Worm (Caenorhabditis elegans) whole organism, L1 larva: Measurements from ENCODE around the gene prdx-6.

ENCODE experiments used
- C16A3.4 ChIP-seq: fragments of 150-350 bp; optimal IDR thresholded peaks from 2 replicates; lab custom pipeline; 2014; ENCODE audit warnings: missing biosample characterization, missing genetic modification characterization
- C34B4.2 ChIP-seq: sonication (generic microtip); optimal IDR thresholded peaks from 2 replicates; lab custom pipeline; 2017; ENCODE audit warnings: mild to moderate bottlenecking, missing genetic modification characterization, missing compliant biosample characterization
- F16B12.6 ChIP-seq: fragments of 150-350 bp; optimal IDR thresholded peaks from 2 replicates; lab custom pipeline; 2014; ENCODE audit warnings: missing biosample characterization, missing genetic modification characterization
- Y116A8C.19 ChIP-seq: sonication (generic microtip); optimal IDR thresholded peaks from 2 replicates; lab custom pipeline; 2016; ENCODE audit warnings: missing compliant biosample characterization, missing genetic modification characterization, borderline replicate concordance
- ama-1 ChIP-seq: fragments of 150-350 bp; optimal IDR thresholded peaks from 2 replicates; lab custom pipeline; 2014
- blmp-1 ChIP-seq: fragments of 150-350 bp; optimal IDR thresholded peaks from 2 replicates; lab custom pipeline; 2014; ENCODE audit warnings: missing biosample characterization, missing genetic modification characterization
- ceh-63 ChIP-seq: fragments of 200-800 bp; sonication (Bioruptor generic); optimal IDR thresholded peaks from 2 replicates; lab custom pipeline; 2018; ENCODE audit warnings: mild to moderate bottlenecking, missing genetic modification characterization, missing compliant biosample characterization
- ceh-82 ChIP-seq, 3 experiments: fragments of 150-350 bp in 1 of 3; sonication (generic microtip) in 2 of 3; optimal IDR thresholded peaks; 2 replicates each; lab custom pipeline; 2014 to 2017; ENCODE audit warnings: missing biosample characterization in 3 of 3, missing genetic modification characterization in 3 of 3
- ceh-90 ChIP-seq: sonication (generic microtip); optimal IDR thresholded peaks from 2 replicates; lab custom pipeline; 2016; ENCODE audit warnings: missing genetic modification characterization, missing compliant biosample characterization
- ces-1 ChIP-seq: fragments of 150-350 bp; optimal IDR thresholded peaks from 2 replicates; lab custom pipeline; 2014; ENCODE audit warnings: missing biosample characterization, missing genetic modification reagents, missing genetic modification characterization
- dsc-1 ChIP-seq: sonication (generic microtip); optimal IDR thresholded peaks from 2 replicates; lab custom pipeline; 2016; ENCODE audit warnings: mild to moderate bottlenecking, missing genetic modification characterization, missing compliant biosample characterization
- efl-1 ChIP-seq, 4 experiments: fragments of 150-350 bp; optimal IDR thresholded peaks in 3 of 4; peaks in 1 of 4; 1 replicate in 1 of 4; 2 replicates in 3 of 4; lab custom pipeline; 2014; ENCODE audit warnings: missing biosample characterization in 2 of 4, missing genetic modification characterization in 2 of 4, missing genetic modification reagents in 2 of 4
- egl-13 ChIP-seq: sonication (generic microtip); optimal IDR thresholded peaks from 2 replicates; lab custom pipeline; 2016; ENCODE audit warnings: missing genotype, missing genetic modification reagents, missing genetic modification characterization, missing compliant biosample characterization
- elt-2 ChIP-seq: sonication (generic microtip); optimal IDR thresholded peaks from 2 replicates; lab custom pipeline; 2016; ENCODE audit warnings: missing genetic modification characterization, mild to moderate bottlenecking, inconsistent platforms, missing compliant biosample characterization, missing genetic modification reagents
- elt-3 ChIP-seq, 6 experiments: fragments of 150-350 bp in 1 of 6; sonication (generic microtip); optimal IDR thresholded peaks; 2 replicates each; lab custom pipeline; 2017 to 2018; ENCODE audit warnings: missing biosample characterization in 6 of 6, missing genetic modification characterization in 6 of 6, inconsistent platforms in 1 of 6
- fkh-10 ChIP-seq: sonication (generic microtip); optimal IDR thresholded peaks from 2 replicates; lab custom pipeline; 2017; ENCODE audit warnings: missing biosample characterization, missing genetic modification reagents, missing genetic modification characterization
- fkh-4 ChIP-seq: sonication (generic microtip); optimal IDR thresholded peaks from 2 replicates; lab custom pipeline; 2016; ENCODE audit warnings: missing compliant biosample characterization, missing genetic modification characterization, borderline replicate concordance
- hlh-4 ChIP-seq: sonication (generic microtip); optimal IDR thresholded peaks from 2 replicates; lab custom pipeline; 2016; ENCODE audit warnings: mild to moderate bottlenecking, missing genetic modification characterization, missing compliant biosample characterization
- hpl-2 ChIP-seq: fragments of 150-350 bp; optimal IDR thresholded peaks from 2 replicates; lab custom pipeline; 2014; ENCODE audit warnings: missing biosample characterization, missing genetic modification reagents, missing genetic modification characterization
- lin-13 ChIP-seq: fragments of 150-350 bp; optimal IDR thresholded peaks from 2 replicates; lab custom pipeline; 2014; ENCODE audit warnings: missing biosample characterization, missing genetic modification reagents, missing genetic modification characterization
- lin-14 ChIP-seq: fragments of 200-800 bp; sonication (Bioruptor generic); optimal IDR thresholded peaks from 2 replicates; lab custom pipeline; 2018; ENCODE audit warnings: mild to moderate bottlenecking, missing genetic modification characterization, moderate library complexity, missing compliant biosample characterization
- lin-35 ChIP-seq, 2 experiments: fragments of 150-350 bp; optimal IDR thresholded peaks; 2 replicates each; lab custom pipeline; 2014; ENCODE audit warnings: missing biosample characterization in 2 of 2, missing genetic modification characterization in 2 of 2, missing genetic modification reagents in 2 of 2
- lin-39 ChIP-seq: fragments of 150-350 bp; optimal IDR thresholded peaks from 2 replicates; lab custom pipeline; 2014; ENCODE audit warnings: missing biosample characterization, missing genetic modification reagents, missing genetic modification characterization
- mep-1 ChIP-seq: fragments of 150-350 bp; optimal IDR thresholded peaks from 2 replicates; lab custom pipeline; 2014; ENCODE audit warnings: missing biosample characterization, missing genetic modification characterization
- nhr-12 ChIP-seq: sonication (generic microtip); optimal IDR thresholded peaks from 2 replicates; lab custom pipeline; 2017; ENCODE audit warnings: missing biosample characterization, missing genetic modification characterization
- nhr-28 ChIP-seq: fragments of 150-350 bp; optimal IDR thresholded peaks from 2 replicates; lab custom pipeline; 2014; ENCODE audit warnings: missing biosample characterization, missing genetic modification characterization
- nhr-47 ChIP-seq: sonication (generic microtip); optimal IDR thresholded peaks from 2 replicates; lab custom pipeline; 2016; ENCODE audit warnings: mild to moderate bottlenecking, missing genetic modification characterization, moderate library complexity, missing compliant biosample characterization
- nhr-77 ChIP-seq: fragments of 150-350 bp; optimal IDR thresholded peaks from 2 replicates; lab custom pipeline; 2014; ENCODE audit warnings: missing biosample characterization, missing genetic modification characterization
- nhr-84 ChIP-seq: sonication (generic microtip); optimal IDR thresholded peaks from 2 replicates; lab custom pipeline; 2017; ENCODE audit warnings: missing biosample characterization, missing genetic modification characterization
- nhr-90 ChIP-seq: sonication (generic microtip); optimal IDR thresholded peaks from 2 replicates; lab custom pipeline; 2016; ENCODE audit warnings: mild to moderate bottlenecking, missing genetic modification characterization, missing compliant biosample characterization; ENCODE audit not compliant: poor library complexity
- sptf-1 ChIP-seq: fragments of 150-350 bp; optimal IDR thresholded peaks from 2 replicates; lab custom pipeline; 2014; ENCODE audit warnings: missing biosample characterization, missing genetic modification characterization
- sup-37 ChIP-seq: fragments of 200-800 bp; sonication (Bioruptor generic); optimal IDR thresholded peaks from 2 replicates; lab custom pipeline; 2018; ENCODE audit warnings: mild to moderate bottlenecking, missing genetic modification characterization, missing compliant biosample characterization
- tlp-1 ChIP-seq: fragments of 150-350 bp; optimal IDR thresholded peaks from 2 replicates; lab custom pipeline; 2014; ENCODE audit warnings: missing biosample characterization, missing genetic modification characterization
- unc-130 ChIP-seq: fragments of 150-350 bp; optimal IDR thresholded peaks from 2 replicates; lab custom pipeline; 2017; ENCODE audit warnings: missing biosample characterization, missing genetic modification characterization, inconsistent platforms
- unc-62 ChIP-seq: fragments of 150-350 bp; optimal IDR thresholded peaks from 2 replicates; lab custom pipeline; 2014; ENCODE audit warnings: missing biosample characterization, missing genetic modification reagents, missing genetic modification characterization
- unc-98 ChIP-seq: fragments of 200-800 bp; sonication (Bioruptor generic); IDR thresholded peaks from 2 replicates; pipeline ENCODE4 v1.3.6; 2022; ENCODE audit warnings: missing genetic modification characterization, missing compliant biosample characterization
- zip-4 ChIP-seq: fragments of 200-800 bp; sonication (Bioruptor generic); optimal IDR thresholded peaks from 2 replicates; lab custom pipeline; 2018; ENCODE audit warnings: mild to moderate bottlenecking, missing genetic modification characterization, moderate library complexity, missing compliant biosample characterization
- ztf-11 ChIP-seq, 2 experiments: sonication (generic microtip); optimal IDR thresholded peaks; 2 replicates each; lab custom pipeline; 2016 to 2017; ENCODE audit warnings: missing genetic modification characterization in 2 of 2, missing biosample characterization in 1 of 2, missing compliant biosample characterization in 1 of 2
- ztf-4 ChIP-seq: fragments of 150-350 bp; optimal IDR thresholded peaks from 2 replicates; lab custom pipeline; 2014; ENCODE audit warnings: missing biosample characterization, missing genetic modification characterization

Gene prdx-6

ce11 chrIV:192046-192445 is 26.3 kb upstream of the prdx-6 start, which contains the start of gene Y38C1AA.12 (continued):
- TF ChIP-seq efl-1 (optimal IDR thresholded peaks at IDR 0.05; lab: Kevin White, UChicago) (peak; percentile 77 to 78), efl-1 (GFP tag; optimal IDR thresholded peaks at IDR 0.05 in 1 of 2; lab: Kevin White, UChicago) (peak; percentile 77 to 97), egl-13 (tag; lab: Kevin White, UChicago) (peak; percentile 95), fkh-4 (peak; percentile 96), fkh-10 (peak; percentile 44), nhr-47 (tag; lab: Kevin White, UChicago) (peak; percentile 94), hlh-4 (tag; lab: Kevin White, UChicago) (peak; percentile 77), ama-1 (lab: Kevin White, UChicago) (no peak), ztf-11 (tag; optimal IDR thresholded peaks at IDR 0.05; lab: Kevin White, UChicago) (peak in 1 of 2 experiments; percentile 97), C34B4.2 (tag; lab: Kevin White, UChicago) (no peak), ceh-63 (GFP tag; lab: Kevin White, UChicago) (no peak), blmp-1 (tag; lab: Kevin White, UChicago) (peak; percentile 50)

ce11 chrIV:194442-194841 is 23.9 kb upstream of the prdx-6 start, which contains the start of gene csn-3:
TSS of gene csn-3 (plus strand) at chrIV:194742.
- TF ChIP-seq nhr-47 (tag; lab: Kevin White, UChicago): no peak
- no peak for TF ChIP-seq fkh-10
- TF ChIP-seq ces-1 (GFP tag; lab: Kevin White, UChicago): no peak
- TF ChIP-seq ztf-4: no peak
- TF ChIP-seq Y116A8C.19 (tag; lab: Kevin White, UChicago): no peak
- TF ChIP-seq dsc-1 (tag; lab: Kevin White, UChicago): no peak
- TF ChIP-seq C34B4.2 (tag; lab: Kevin White, UChicago): no peak
- no peak for TF ChIP-seq zip-4 (GFP tag; lab: Kevin White, UChicago)
- no peak for TF ChIP-seq unc-130
- TF ChIP-seq lin-39 (tag; lab: Kevin White, UChicago): no peak
- no peak for TF ChIP-seq hpl-2 (GFP tag; lab: Kevin White, UChicago)
- TF ChIP-seq F16B12.6: no peak
- TF ChIP-seq unc-98 (GFP tag; lab: Robert Waterston, UW): no peak
- TF ChIP-seq nhr-12: no peak
- TF ChIP-seq lin-13 (GFP tag; lab: Kevin White, UChicago): no peak
- no peak for TF ChIP-seq nhr-84
- TF ChIP-seq elt-2 (tag; lab: Kevin White, UChicago): no peak
- TF ChIP-seq ceh-90 (tag; lab: Kevin White, UChicago): no peak
- TF ChIP-seq, all 84 proteins: peak for 0

- TF ChIP-seq unc-62 (GFP tag; lab: Kevin White, UChicago) (no peak), sptf-1 (tag; lab: Kevin White, UChicago) (no peak), ceh-90 (tag; lab: Kevin White, UChicago) (no peak), nhr-28 (no peak), efl-1 (optimal IDR thresholded peaks at IDR 0.05; lab: Kevin White, UChicago) (no peak), efl-1 (GFP tag; optimal IDR thresholded peaks at IDR 0.05 in 1 of 2; lab: Kevin White, UChicago) (no peak), C34B4.2 (tag; lab: Kevin White, UChicago) (no peak), sup-37 (no peak), lin-14 (GFP tag; lab: Kevin White, UChicago) (no peak), elt-3 (tag; optimal IDR thresholded peaks at IDR 0.05; lab: Kevin White, UChicago) (no peak), mep-1 (tag; lab: Kevin White, UChicago) (no peak), lin-35 (GFP tag; optimal IDR thresholded peaks at IDR 0.05; lab: Kevin White, UChicago) (no peak), nhr-90 (no peak), ceh-82 (tag; optimal IDR thresholded peaks at IDR 0.05; lab: Kevin White, UChicago) (no peak), tlp-1 (no peak), C16A3.4 (no peak), hlh-4 (tag; lab: Kevin White, UChicago) (no peak), unc-98 (GFP tag; lab: Robert Waterston, UW) (no peak), nhr-77 (tag; lab: Kevin White, UChicago) (no peak), hpl-2 (GFP tag; lab: Kevin White, UChicago) (no peak)
Measured at ce11 chrIV:202921-203652, 15.3 kb upstream of the prdx-6 start, which contains the start of gene gfrp-1. TSS of gene gfrp-1 (plus strand) at chrIV:203602.
